Fruit fly (Drosophila melanogaster): Measurements from ENCODE around the gene Hsp60A.

Hsp60A gene

dm6 chrX:11108148-11108844 is at the start of gene Hsp60A (continued):
- TF ChIP-seq CG7372 (GFP tag; IDR thresholded peaks at IDR 0.05) (no peak), repo (GFP tag; optimal IDR thresholded peaks at IDR 0.05) (no peak), HHEX (GFP tag; optimal IDR thresholded peaks at IDR 0.05) (peak; percentile 18), CG3995 (GFP tag; optimal IDR thresholded peaks at IDR 0.05) (peak; percentile 19), CG8478 (optimal IDR thresholded peaks at IDR 0.05) (no peak), CG34422 (GFP tag; IDR thresholded peaks at IDR 0.05) (0 out of 3 replicates have a peak, but pooled peaks have one; percentile 14), Chrac-16 (GFP tag; optimal IDR thresholded peaks at IDR 0.05) (peak; percentile 21), PHDP (tag; optimal IDR thresholded peaks at IDR 0.05) (peak; percentile 70), CG4360 (GFP tag; IDR thresholded peaks at IDR 0.05) (no peak), CG14014 (GFP tag; IDR thresholded peaks at IDR 0.05) (0 out of 2 replicates have a peak, but pooled peaks have one; percentile 27), CG6689 (GFP tag; IDR thresholded peaks at IDR 0.05) (peak; percentile 26; the same call in 1 of the 2 replicates), kni (GFP tag; optimal IDR thresholded peaks at IDR 0.05) (no peak), tgo (GFP tag; IDR thresholded peaks at IDR 0.05) (peak; percentile 42; the same call in 1 of the 3 replicates), CG30020 (tag; optimal IDR thresholded peaks at IDR 0.05) (peak; percentile 25), CG5180 (GFP tag; optimal IDR thresholded peaks at IDR 0.05) (no peak), Atf6 (GFP tag; IDR thresholded peaks at IDR 0.05) (peak; percentile 43), Taf1 (GFP tag; IDR thresholded peaks at IDR 0.05) (no peak), H15 (GFP tag; IDR thresholded peaks at IDR 0.05) (no peak), Fer1 (GFP tag; optimal IDR thresholded peaks at IDR 0.05) (peak; percentile 55), Gug (GFP tag; IDR thresholded peaks at IDR 0.05) (no peak), Hr78 (GFP tag; optimal IDR thresholded peaks at IDR 0.05) (no peak), hkb (optimal IDR thresholded peaks at IDR 0.05) (no peak), hkb (GFP tag; IDR thresholded peaks at IDR 0.05) (no peak), gce (GFP tag; IDR thresholded peaks at IDR 0.05) (no peak), D19A (tag; optimal IDR thresholded peaks at IDR 0.05) (peak; percentile 27), CG10147 (GFP tag; optimal IDR thresholded peaks at IDR 0.05) (peak; percentile 54), CG7271 (tag; optimal IDR thresholded peaks at IDR 0.05) (no peak), unc-4 (GFP tag; IDR thresholded peaks at IDR 0.05; ENCODE audit: partially characterized antibody) (peak; percentile 84), CG9215 (GFP tag; IDR thresholded peaks at IDR 0.05) (0 out of 2 replicates have a peak, but pooled peaks have one; percentile 25), zen (tag; optimal IDR thresholded peaks at IDR 0.05) (peak; percentile 40), B-H2 (GFP tag; optimal IDR thresholded peaks at IDR 0.05) (peak; percentile 47), CG1832 (GFP tag; optimal IDR thresholded peaks at IDR 0.05) (no peak), run (tag; optimal IDR thresholded peaks at IDR 0.05) (no peak), lab (GFP tag; optimal IDR thresholded peaks at IDR 0.05) (peak; percentile 69), CG16815 (GFP tag; optimal IDR thresholded peaks at IDR 0.05) (no peak), Sox102F (GFP tag; optimal IDR thresholded peaks at IDR 0.05) (peak; percentile 49), disco-r (GFP tag; optimal IDR thresholded peaks at IDR 0.05) (no peak)

dm6 chrX:11059519-11059918 is 48.8 kb upstream of the Hsp60A start, which contains the start of gene CG1545:
CG1545 (minus strand) TSS chrX:11059619.
- TF ChIP-seq MBD-R2 (GFP tag; IDR thresholded peaks at IDR 0.05) = no peak
- no peak for TF ChIP-seq HLH54F (GFP tag; optimal IDR thresholded peaks at IDR 0.05)
